Fruit fly (Drosophila melanogaster): ENCODE data around the gene CG6686.

CG6686 gene

DNA sequence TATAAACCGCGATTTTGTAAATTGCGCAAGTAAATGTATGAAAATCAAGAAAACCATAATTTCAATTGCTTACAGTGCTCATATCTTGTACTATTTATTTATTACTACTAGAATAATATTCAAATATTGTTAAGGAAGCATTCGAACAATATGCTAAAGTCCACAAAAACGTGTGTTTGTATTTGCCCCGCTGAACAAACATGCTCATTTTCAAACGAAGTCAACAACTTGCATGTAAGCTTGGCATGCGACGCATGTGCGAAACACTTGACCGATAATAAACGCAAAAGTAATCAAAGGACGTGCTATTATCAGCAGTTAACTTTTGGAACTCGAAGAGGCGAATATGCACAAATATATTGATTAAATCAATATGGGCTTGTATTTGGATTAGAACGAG lies 33.4 kb upstream of the CG6686 start (continued):
- TF ChIP-seq CG10654 (GFP tag; optimal IDR thresholded peaks at IDR 0.05) (peak; percentile 23), CG2129 (GFP tag; IDR thresholded peaks at IDR 0.05; ENCODE audit: partially characterized antibody) (no peak), Med (GFP tag) (peak; percentile 94), CG7928 (GFP tag; optimal IDR thresholded peaks at IDR 0.05) (no peak), MTF-1 (GFP tag; optimal IDR thresholded peaks at IDR 0.05; ENCODE audit: borderline replicate concordance) (peak; percentile 78), emc (GFP tag; optimal IDR thresholded peaks at IDR 0.05) (no peak), CG12236 (GFP tag; optimal IDR thresholded peaks at IDR 0.05) (peak; percentile 63), NC2α (GFP tag; optimal IDR thresholded peaks at IDR 0.05) (peak; percentile 6), CG15696 (tag; optimal IDR thresholded peaks at IDR 0.05) (peak; percentile 68), kni (GFP tag; optimal IDR thresholded peaks at IDR 0.05) (peak; percentile 31), pros (GFP tag; optimal IDR thresholded peaks at IDR 0.05) (no peak), mirr (GFP tag; optimal IDR thresholded peaks at IDR 0.05) (peak; percentile 27), BtbVII (GFP tag; optimal IDR thresholded peaks at IDR 0.05) (peak; percentile 74), chinmo (GFP tag; IDR thresholded peaks at IDR 0.05; ENCODE audit: partially characterized antibody) (no peak), CG18262 (tag; optimal IDR thresholded peaks at IDR 0.05) (peak; percentile 36), Sin3A (optimal IDR thresholded peaks at IDR 0.05) (no peak), CG17328 (GFP tag; IDR thresholded peaks at IDR 0.05) (peak; percentile 61), CG11456 (GFP tag; IDR thresholded peaks at IDR 0.05) (no peak), pita (GFP tag; optimal IDR thresholded peaks at IDR 0.05) (no peak), CG8924 (tag; optimal IDR thresholded peaks at IDR 0.05) (peak; percentile 59), CG3065 (GFP tag; optimal IDR thresholded peaks at IDR 0.05) (peak; percentile 40), Bteb2 (GFP tag; optimal IDR thresholded peaks at IDR 0.05) (peak; percentile 33), ken (GFP tag; IDR thresholded peaks at IDR 0.05) (no peak), Dfd (GFP tag; optimal IDR thresholded peaks at IDR 0.05) (no peak), bigmax (GFP tag; optimal IDR thresholded peaks at IDR 0.05) (no peak), Fer3 (tag; optimal IDR thresholded peaks at IDR 0.05) (peak; percentile 73), H15 (GFP tag; IDR thresholded peaks at IDR 0.05) (no peak), ssp (GFP tag; IDR thresholded peaks at IDR 0.05) (no peak), stwl (tag; optimal IDR thresholded peaks at IDR 0.05) (no peak), Dip2 (GFP tag; IDR thresholded peaks at IDR 0.05) (no peak), CG11696 (GFP tag; IDR thresholded peaks at IDR 0.05) (no peak), CG14710 (tag; optimal IDR thresholded peaks at IDR 0.05) (peak; percentile 63), CG13296 (GFP tag; optimal IDR thresholded peaks at IDR 0.05) (peak; percentile 65), CG4707 (GFP tag; optimal IDR thresholded peaks at IDR 0.05) (peak; percentile 77), Nf-YA (GFP tag; IDR thresholded peaks at IDR 0.05) (no peak), ems (GFP tag; optimal IDR thresholded peaks at IDR 0.05) (no peak), CG2116 (GFP tag; optimal IDR thresholded peaks at IDR 0.05) (peak; percentile 55), kah (GFP tag; optimal IDR thresholded peaks at IDR 0.05) (no peak), Spps (tag; optimal IDR thresholded peaks at IDR 0.05) (peak; percentile 23), CG12659 (GFP tag; optimal IDR thresholded peaks at IDR 0.05) (peak; percentile 83), CG33213 (GFP tag; optimal IDR thresholded peaks at IDR 0.05) (peak; percentile 23), Aef1 (GFP tag; IDR thresholded peaks at IDR 0.05) (no peak), CG6813 (GFP tag; optimal IDR thresholded peaks at IDR 0.05) (peak; percentile 90), CG16779 (GFP tag; IDR thresholded peaks at IDR 0.05) (peak; percentile 62; the same call in 1 of the 2 replicates), az2 (GFP tag; optimal IDR thresholded peaks at IDR 0.05) (no peak), lab (GFP tag; optimal IDR thresholded peaks at IDR 0.05) (peak; percentile 89), Atf6 (GFP tag; IDR thresholded peaks at IDR 0.05) (peak; percentile 83), CG12155 (GFP tag; optimal IDR thresholded peaks at IDR 0.05) (peak; percentile 1), pfk (GFP tag; optimal IDR thresholded peaks at IDR 0.05) (peak; percentile 20), CG10462 (GFP tag; optimal IDR thresholded peaks at IDR 0.05) (peak; percentile 56), sna (GFP tag; IDR thresholded peaks at IDR 0.05; ENCODE audit: partially characterized antibody) (no peak)

Measured in whole organism, embryonic.